Worm (Caenorhabditis elegans) whole organism, L4 larva: Measurements from ENCODE around the gene hlh-27.
A peak's percentile ranks its signal among the peaks of the same experiment; 100 is the strongest.

Experiments used
- D1046.2 ChIP-seq: fragments of 200-800 bp; sonication (Bioruptor generic); IDR thresholded peaks from 2 replicates; pipeline ENCODE4 v1.3.6; 2022; ENCODE audit warnings: missing genetic modification characterization, missing compliant biosample characterization
- F10B5.3 ChIP-seq: sonication (generic microtip); optimal IDR thresholded peaks from 2 replicates; lab custom pipeline; 2016; ENCODE audit warnings: mild to moderate bottlenecking, missing genetic modification characterization, missing compliant biosample characterization
- F26F4.8 ChIP-seq: fragments of 200-800 bp; sonication (Bioruptor generic); conservative IDR thresholded peaks from 2 replicates; pipeline ENCODE4 v1.3.6; 2022; ENCODE audit warnings: missing genetic modification characterization, missing compliant biosample characterization
- F44E2.7 ChIP-seq: fragments of 200-800 bp; sonication (Bioruptor generic); IDR thresholded peaks from 2 replicates; pipeline ENCODE4 v2.1.2; 2022; ENCODE audit warnings: missing genetic modification characterization, missing compliant biosample characterization
- F49E8.2 ChIP-seq: sonication (generic microtip); optimal IDR thresholded peaks from 2 replicates; lab custom pipeline; 2016; ENCODE audit warnings: missing compliant biosample characterization, mild to moderate bottlenecking, missing genetic modification characterization, borderline replicate concordance
- T20F7.1 ChIP-seq: fragments of 200-800 bp; sonication (Bioruptor generic); optimal IDR thresholded peaks from 2 replicates; lab custom pipeline; 2018; ENCODE audit warnings: mild to moderate bottlenecking, missing genetic modification characterization, missing compliant biosample characterization
- Y105C5A.15 ChIP-seq: fragments of 200-800 bp; sonication (Bioruptor generic); IDR thresholded peaks from 2 replicates; pipeline ENCODE4 v1.3.6; 2022; ENCODE audit warnings: missing genetic modification characterization, missing compliant biosample characterization
- Y48G9A.11 ChIP-seq: fragments of 200-800 bp; sonication (Bioruptor generic); IDR thresholded peaks from 2 replicates; pipeline ENCODE4 v1.3.6; 2022; ENCODE audit warnings: missing genetic modification reagents, missing genetic modification characterization, missing compliant biosample characterization
- Y5F2A.4 ChIP-seq: fragments of 200-800 bp; sonication (Bioruptor generic); optimal IDR thresholded peaks from 2 replicates; lab custom pipeline; 2018; ENCODE audit warnings: mild to moderate bottlenecking, missing genetic modification characterization, missing compliant biosample characterization
- ZK337.2 ChIP-seq: fragments of 200-800 bp; sonication (Bioruptor generic); IDR thresholded peaks from 2 replicates; pipeline ENCODE4 v1.3.6; 2022; ENCODE audit warnings: missing genetic modification reagents, missing genetic modification characterization, missing compliant biosample characterization
- ZK546.5 ChIP-seq, 2 experiments: sonication (generic microtip); optimal IDR thresholded peaks; 2 replicates each; lab custom pipeline; 2017; ENCODE audit warnings: missing biosample characterization in 2 of 2, missing genetic modification characterization in 2 of 2
- aha-1 ChIP-seq: fragments of 150-350 bp; peaks from one replicate; lab custom pipeline; 2014; ENCODE audit warnings: missing biosample characterization, missing genetic modification characterization
- arid-1 ChIP-seq: fragments of 200-800 bp; sonication (Bioruptor generic); conservative IDR thresholded peaks from 2 replicates; pipeline ENCODE4 v1.3.6; 2022; ENCODE audit warnings: missing genetic modification reagents, missing genetic modification characterization, missing compliant biosample characterization
- ceh-20 ChIP-seq: fragments of 200-800 bp; sonication (Bioruptor generic); IDR thresholded peaks from 2 replicates; pipeline ENCODE4 v1.3.6; 2022; ENCODE audit warnings: missing genetic modification reagents, missing genetic modification characterization, missing compliant biosample characterization
- ceh-32 ChIP-seq: sonication (generic microtip); optimal IDR thresholded peaks from 2 replicates; lab custom pipeline; 2016; ENCODE audit warnings: mild to moderate bottlenecking, missing genetic modification characterization, missing compliant biosample characterization; ENCODE audit not compliant: poor library complexity
- ceh-82 ChIP-seq: sonication (generic microtip); optimal IDR thresholded peaks from 2 replicates; lab custom pipeline; 2017; ENCODE audit warnings: missing biosample characterization, missing genetic modification characterization
- ces-1 ChIP-seq: fragments of 150-350 bp; sonication (generic microtip); optimal IDR thresholded peaks from 4 replicates; lab custom pipeline; 2014; ENCODE audit warnings: missing biosample characterization, missing genetic modification reagents, missing genetic modification characterization
- ctbp-1 ChIP-seq: fragments of 200-800 bp; sonication (Bioruptor generic); IDR thresholded peaks from 2 replicates; pipeline ENCODE4 v1.3.6; 2022; ENCODE audit warnings: missing genetic modification reagents, missing genetic modification characterization, missing compliant biosample characterization
- egl-27 ChIP-seq: sonication (generic microtip); optimal IDR thresholded peaks from 3 replicates; lab custom pipeline; 2017; ENCODE audit warnings: missing biosample characterization, missing genetic modification reagents, missing genetic modification characterization
- egl-43 ChIP-seq: fragments of 200-800 bp; sonication (Bioruptor generic); IDR thresholded peaks from 2 replicates; pipeline ENCODE4 v1.3.6; 2022; ENCODE audit warnings: missing genetic modification reagents, missing genetic modification characterization, missing compliant biosample characterization
- fos-1 ChIP-seq: fragments of 150-350 bp; optimal IDR thresholded peaks from 2 replicates; lab custom pipeline; 2014; ENCODE audit warnings: missing biosample characterization, missing genetic modification characterization
- hif-1 ChIP-seq, 2 experiments: sonication (generic microtip); optimal IDR thresholded peaks; 2 replicates each; lab custom pipeline; 2016 to 2017; ENCODE audit warnings: missing compliant biosample characterization in 2 of 2, missing genetic modification characterization in 2 of 2, missing genetic modification reagents in 2 of 2, missing genotype in 2 of 2, mild to moderate bottlenecking in 1 of 2
- hlh-30 ChIP-seq: sonication (generic microtip); optimal IDR thresholded peaks from 2 replicates; lab custom pipeline; 2017; ENCODE audit warnings: antibody characterized with exemption, mild to moderate bottlenecking, missing genetic modification characterization, missing compliant biosample characterization; ENCODE audit not compliant: insufficient read depth
- lin-1 ChIP-seq: fragments of 200-800 bp; sonication (Bioruptor generic); IDR thresholded peaks from 2 replicates; pipeline ENCODE4 v1.3.6; 2022; ENCODE audit warnings: missing genetic modification reagents, missing genetic modification characterization, missing compliant biosample characterization
- lin-13 ChIP-seq: fragments of 150-350 bp; optimal IDR thresholded peaks from 2 replicates; lab custom pipeline; 2014; ENCODE audit warnings: missing biosample characterization, missing genetic modification reagents, missing genetic modification characterization
- lin-39 ChIP-seq: fragments of 150-350 bp; optimal IDR thresholded peaks from 2 replicates; lab custom pipeline; 2014; ENCODE audit warnings: missing biosample characterization, missing genetic modification reagents, missing genetic modification characterization
- lsy-2 ChIP-seq, 2 experiments: fragments of 150-350 bp in 1 of 2; sonication (generic microtip) in 1 of 2; optimal IDR thresholded peaks; 2 replicates each; lab custom pipeline; 2014 to 2017; ENCODE audit warnings: missing biosample characterization in 2 of 2, missing genetic modification characterization in 2 of 2
- mdl-1 ChIP-seq, 2 experiments: fragments of 150-350 bp in 1 of 2; sonication (generic microtip) in 1 of 2; optimal IDR thresholded peaks; 2 replicates each; lab custom pipeline; 2014 to 2017; ENCODE audit warnings: missing biosample characterization in 2 of 2, missing genetic modification characterization in 2 of 2
- mep-1 ChIP-seq: fragments of 150-350 bp; sonication (generic microtip); optimal IDR thresholded peaks from 3 replicates; lab custom pipeline; 2014; ENCODE audit warnings: missing biosample characterization, missing genetic modification characterization
- mxl-2 ChIP-seq: fragments of 200-800 bp; sonication (Bioruptor generic); conservative IDR thresholded peaks from 2 replicates; pipeline ENCODE4 v1.3.6; 2022; ENCODE audit warnings: missing genetic modification reagents, missing genetic modification characterization, missing compliant biosample characterization
- mxl-3 ChIP-seq: fragments of 200-800 bp; sonication (Bioruptor generic); optimal IDR thresholded peaks from 2 replicates; lab custom pipeline; 2018; ENCODE audit warnings: mild to moderate bottlenecking, missing genetic modification characterization, missing compliant biosample characterization
- nhr-10 ChIP-seq: fragments of 150-350 bp; optimal IDR thresholded peaks from 2 replicates; lab custom pipeline; 2014; ENCODE audit warnings: missing biosample characterization, missing genetic modification characterization
- nhr-102 ChIP-seq: sonication (generic microtip); optimal IDR thresholded peaks from 2 replicates; lab custom pipeline; 2016; ENCODE audit warnings: mild to moderate bottlenecking, missing genetic modification characterization, moderate library complexity, missing compliant biosample characterization
- nhr-11 ChIP-seq: fragments of 150-350 bp; optimal IDR thresholded peaks from 2 replicates; lab custom pipeline; 2014; ENCODE audit warnings: missing biosample characterization, missing genetic modification characterization
- nhr-111 ChIP-seq: fragments of 200-800 bp; sonication (Bioruptor generic); optimal IDR thresholded peaks from 2 replicates; lab custom pipeline; 2018; ENCODE audit warnings: mild to moderate bottlenecking, missing genetic modification characterization, missing compliant biosample characterization
- nhr-237 ChIP-seq: sonication (generic microtip); optimal IDR thresholded peaks from 2 replicates; lab custom pipeline; 2017; ENCODE audit warnings: missing biosample characterization, missing genetic modification characterization
- nhr-41 ChIP-seq: fragments of 200-800 bp; sonication (Bioruptor generic); IDR thresholded peaks from 2 replicates; pipeline ENCODE4 v1.3.6; 2022; ENCODE audit warnings: missing genetic modification reagents, missing genetic modification characterization, missing compliant biosample characterization
- nhr-42 ChIP-seq: fragments of 200-800 bp; sonication (Bioruptor generic); IDR thresholded peaks from 2 replicates; pipeline ENCODE4 v1.3.6; 2022; ENCODE audit warnings: missing genetic modification characterization, missing compliant biosample characterization
- nhr-6 ChIP-seq: fragments of 150-350 bp; optimal IDR thresholded peaks from 2 replicates; lab custom pipeline; 2014; ENCODE audit warnings: missing biosample characterization, missing genetic modification characterization
- nhr-76 ChIP-seq: fragments of 150-350 bp; optimal IDR thresholded peaks from 2 replicates; lab custom pipeline; 2014; ENCODE audit warnings: missing biosample characterization, missing genetic modification characterization
- pha-4 ChIP-seq, 2 experiments: fragments of 150-350 bp in 1 of 2; fragments of 200-800 bp in 1 of 2; sonication (Bioruptor generic) in 1 of 2; IDR thresholded peaks in 1 of 2; optimal IDR thresholded peaks in 1 of 2; 2 replicates each; pipeline versions ENCODE4 v1.3.6 to Lab custom; 2014 to 2022; ENCODE audit warnings: missing genetic modification characterization in 2 of 2, missing genetic modification reagents in 2 of 2, missing biosample characterization in 1 of 2, missing compliant biosample characterization in 1 of 2
- pqm-1 ChIP-seq: sonication (generic microtip); optimal IDR thresholded peaks from 2 replicates; lab custom pipeline; 2017; ENCODE audit warnings: missing biosample characterization, missing genetic modification characterization
- snpc-1.2 ChIP-seq: fragments of 200-800 bp; sonication (Bioruptor generic); IDR thresholded peaks from 2 replicates; pipeline ENCODE4 v1.3.6; 2022; ENCODE audit warnings: missing genetic modification reagents, missing genetic modification characterization, missing compliant biosample characterization
- spr-1 ChIP-seq: sonication (generic microtip); optimal IDR thresholded peaks from 2 replicates; lab custom pipeline; 2016; ENCODE audit warnings: mild to moderate bottlenecking, missing genetic modification characterization, missing compliant biosample characterization
- spr-3 ChIP-seq: fragments of 200-800 bp; sonication (Bioruptor generic); optimal IDR thresholded peaks from 2 replicates; lab custom pipeline; 2018; ENCODE audit warnings: mild to moderate bottlenecking, missing genetic modification characterization, missing compliant biosample characterization
- tag-97 ChIP-seq: fragments of 200-800 bp; sonication (Bioruptor generic); IDR thresholded peaks from 2 replicates; pipeline ENCODE4 v1.3.6; 2022; ENCODE audit warnings: missing genetic modification characterization, missing compliant biosample characterization
- unc-62 ChIP-seq, 3 experiments: fragments of 150-350 bp in 1 of 3; sonication (generic microtip); optimal IDR thresholded peaks in 2 of 3; peaks in 1 of 3; 1 replicate in 1 of 3; 2 replicates in 2 of 3; lab custom pipeline; 2014 to 2017; ENCODE audit warnings: missing biosample characterization in 3 of 3, missing genetic modification characterization in 3 of 3, missing genetic modification reagents in 3 of 3, missing genotype in 1 of 3
- zip-2 ChIP-seq: fragments of 150-350 bp; optimal IDR thresholded peaks from 2 replicates; lab custom pipeline; 2014; ENCODE audit warnings: missing biosample characterization, missing genetic modification characterization
- ztf-11 ChIP-seq: fragments of 150-350 bp; optimal IDR thresholded peaks from 2 replicates; lab custom pipeline; 2014; ENCODE audit warnings: missing biosample characterization, missing genetic modification characterization

Gene hlh-27

DNA sequence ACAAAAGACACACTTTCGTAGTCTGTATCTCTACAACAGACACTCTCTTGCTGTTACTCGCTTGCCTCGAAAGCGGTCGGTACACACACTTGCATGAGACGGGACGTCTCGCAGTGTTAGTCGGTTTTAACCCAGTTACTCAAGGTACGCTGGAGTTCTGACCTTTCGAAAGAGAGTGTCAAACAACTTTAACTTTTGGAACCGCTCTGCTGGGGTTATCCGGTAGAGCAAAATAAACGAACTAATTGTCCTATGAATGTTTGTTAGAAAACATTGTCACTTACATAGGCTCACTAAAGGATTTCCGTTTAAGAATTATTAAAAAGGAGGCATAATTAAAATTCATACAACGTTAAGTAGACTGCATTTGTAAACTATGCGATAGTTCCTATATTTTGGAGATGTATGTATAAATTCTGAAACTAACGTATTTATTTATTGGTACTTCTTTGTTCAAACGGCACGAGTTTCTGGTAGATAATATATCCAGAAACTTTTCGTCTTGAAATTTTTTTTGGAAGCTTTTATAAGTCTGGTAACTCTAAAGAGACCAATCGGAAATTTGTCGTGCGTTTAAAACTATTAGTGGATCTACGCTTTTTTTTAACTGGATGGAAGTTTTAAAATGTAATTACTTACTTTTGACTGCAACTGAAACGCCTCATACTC, 3.6 kb upstream of the hlh-27 start:
- TF ChIP-seq F26F4.8: no peak
- peak; percentile 65 for TF ChIP-seq nhr-237 (tag; lab: Kevin White, UChicago)
- TF ChIP-seq Y105C5A.15 (GFP tag; lab: Robert Waterston, UW): peak; percentile 83
- peak; percentile 30; the same call in 1 of the 2 replicates for TF ChIP-seq tag-97
- TF ChIP-seq nhr-76 (tag; lab: Kevin White, UChicago): peak; percentile 46
- peak in 1 of 2 experiments; percentile 100 for TF ChIP-seq unc-62 (GFP tag; optimal IDR thresholded peaks at IDR 0.05 in 1 of 2; lab: Kevin White, UChicago)
- TF ChIP-seq unc-62 (tag; optimal IDR thresholded peaks at IDR 0.05; lab: Kevin White, UChicago): peak; percentile 94
- TF ChIP-seq ctbp-1 (GFP tag; lab: Robert Waterston, UW): peak; percentile 99
- TF ChIP-seq lin-13 (GFP tag; lab: Kevin White, UChicago): peak; percentile 92
- TF ChIP-seq lin-1 (GFP tag; lab: Robert Waterston, UW): peak; percentile 95
- TF ChIP-seq mxl-3 (GFP tag; lab: Kevin White, UChicago): peak; percentile 90
- TF ChIP-seq egl-27 (tag; lab: Kevin White, UChicago): no peak
- TF ChIP-seq nhr-6: peak; percentile 93
- TF ChIP-seq ZK546.5 (tag; optimal IDR thresholded peaks at IDR 0.05; lab: Kevin White, UChicago): peak; percentile 44 to 74
- peak; percentile 97 for TF ChIP-seq ceh-20 (GFP tag; lab: Robert Waterston, UW)
- peak; percentile 88 for TF ChIP-seq ZK337.2 (GFP tag; lab: Robert Waterston, UW)
- TF ChIP-seq Y48G9A.11: peak; percentile 75
- peak; percentile 89 for TF ChIP-seq ceh-32
- peak; percentile 67 for TF ChIP-seq pqm-1
- TF ChIP-seq egl-43 (GFP tag; lab: Robert Waterston, UW): peak; percentile 99
- TF ChIP-seq ceh-82: no peak
- TF ChIP-seq F44E2.7 (GFP tag; lab: Robert Waterston, UW): 0 out of 2 replicates have a peak, but pooled peaks have one; percentile 69
- peak; percentile 79 for TF ChIP-seq snpc-1.2 (GFP tag; lab: Robert Waterston, UW)
- TF ChIP-seq nhr-111 (GFP tag; lab: Kevin White, UChicago): peak; percentile 97
- peak; percentile 96 for TF ChIP-seq nhr-42 (GFP tag; lab: Robert Waterston, UW)
- TF ChIP-seq zip-2 (tag; lab: Kevin White, UChicago): peak; percentile 92
- TF ChIP-seq mdl-1 (tag; optimal IDR thresholded peaks at IDR 0.05; lab: Kevin White, UChicago): peak; percentile 84 to 93
- peak; percentile 99 for TF ChIP-seq mep-1 (tag; lab: Kevin White, UChicago)
- TF ChIP-seq lsy-2 (tag; optimal IDR thresholded peaks at IDR 0.05; lab: Kevin White, UChicago): peak; percentile 94 to 96
- TF ChIP-seq pha-4 (GFP tag; IDR thresholded peaks at IDR 0.05; lab: Robert Waterston, UW): peak; percentile 96
- peak; percentile 88 for TF ChIP-seq pha-4 (tag; optimal IDR thresholded peaks at IDR 0.05; lab: Kevin White, UChicago)
- TF ChIP-seq nhr-10 (tag; lab: Kevin White, UChicago): peak; percentile 96
- TF ChIP-seq Y5F2A.4: peak; percentile 86
- TF ChIP-seq aha-1 (tag; lab: Kevin White, UChicago): peak; percentile 100
- TF ChIP-seq ces-1 (GFP tag; lab: Kevin White, UChicago): peak; percentile 93
- TF ChIP-seq hif-1 (tag; optimal IDR thresholded peaks at IDR 0.05; lab: Kevin White, UChicago): peak; percentile 69 to 89
- TF ChIP-seq D1046.2 (GFP tag; lab: Robert Waterston, UW): peak; percentile 93
- TF ChIP-seq lin-39 (tag; lab: Kevin White, UChicago): peak; percentile 66
- TF ChIP-seq F49E8.2 (tag; lab: Kevin White, UChicago): peak; percentile 82
- TF ChIP-seq T20F7.1 (GFP tag; lab: Kevin White, UChicago): peak; percentile 92
- peak; percentile 42 for TF ChIP-seq ztf-11 (tag; lab: Kevin White, UChicago)
- peak; percentile 99 for TF ChIP-seq spr-3
- TF ChIP-seq nhr-41 (GFP tag; lab: Robert Waterston, UW): peak; percentile 88
- TF ChIP-seq hlh-30: peak; percentile 94
- peak; percentile 97 for TF ChIP-seq spr-1 (tag; lab: Kevin White, UChicago)
- peak; percentile 97 for TF ChIP-seq nhr-102 (tag; lab: Kevin White, UChicago)
- peak; percentile 93 for TF ChIP-seq F10B5.3
- TF ChIP-seq arid-1 (GFP tag; lab: Robert Waterston, UW): peak; percentile 96
- TF ChIP-seq mxl-2 (GFP tag; lab: Robert Waterston, UW): peak; percentile 85; the same call in 1 of the 2 replicates
- TF ChIP-seq nhr-11 (tag; lab: Kevin White, UChicago): peak; percentile 98
- TF ChIP-seq fos-1 (tag; lab: Kevin White, UChicago): peak; percentile 77
